Worm (Caenorhabditis elegans) whole organism, L1 larva: ENCODE results near the gene C53C11.2.

Experiments used
- blmp-1 ChIP-seq: fragments of 150-350 bp; optimal IDR thresholded peaks from 2 replicates; lab custom pipeline; 2014; ENCODE audit warnings: missing biosample characterization, missing genetic modification characterization
- ceh-8 ChIP-seq: fragments of 200-800 bp; sonication (Bioruptor generic); optimal IDR thresholded peaks from 2 replicates; lab custom pipeline; 2018; ENCODE audit warnings: mild to moderate bottlenecking, missing genetic modification characterization, moderate library complexity, missing compliant biosample characterization
- ceh-82 ChIP-seq, 3 experiments: fragments of 150-350 bp in 1 of 3; sonication (generic microtip) in 2 of 3; optimal IDR thresholded peaks; 2 replicates each; lab custom pipeline; 2014 to 2017; ENCODE audit warnings: missing biosample characterization in 3 of 3, missing genetic modification characterization in 3 of 3
- ceh-88 ChIP-seq: fragments of 200-800 bp; sonication (Bioruptor generic); IDR thresholded peaks from 2 replicates; pipeline ENCODE4 v1.3.6; 2022; ENCODE audit warnings: missing genetic modification characterization, missing compliant biosample characterization
- efl-1 ChIP-seq, 4 experiments: fragments of 150-350 bp; optimal IDR thresholded peaks in 3 of 4; peaks in 1 of 4; 1 replicate in 1 of 4; 2 replicates in 3 of 4; lab custom pipeline; 2014; ENCODE audit warnings: missing biosample characterization in 2 of 4, missing genetic modification characterization in 2 of 4, missing genetic modification reagents in 2 of 4
- elt-2 ChIP-seq: sonication (generic microtip); optimal IDR thresholded peaks from 2 replicates; lab custom pipeline; 2016; ENCODE audit warnings: missing genetic modification characterization, mild to moderate bottlenecking, inconsistent platforms, missing compliant biosample characterization, missing genetic modification reagents
- elt-3 ChIP-seq, 6 experiments: fragments of 150-350 bp in 1 of 6; sonication (generic microtip); optimal IDR thresholded peaks; 2 replicates each; lab custom pipeline; 2017 to 2018; ENCODE audit warnings: missing biosample characterization in 6 of 6, missing genetic modification characterization in 6 of 6, inconsistent platforms in 1 of 6
- grh-1 ChIP-seq: fragments of 200-800 bp; sonication (Bioruptor generic); IDR thresholded peaks from 2 replicates; pipeline ENCODE4 v1.3.6; 2022; ENCODE audit warnings: missing genetic modification reagents, missing genetic modification characterization, missing compliant biosample characterization
- lin-14 ChIP-seq: fragments of 200-800 bp; sonication (Bioruptor generic); optimal IDR thresholded peaks from 2 replicates; lab custom pipeline; 2018; ENCODE audit warnings: mild to moderate bottlenecking, missing genetic modification characterization, moderate library complexity, missing compliant biosample characterization
- lin-15B ChIP-seq: fragments of 150-350 bp; sonication (generic microtip); optimal IDR thresholded peaks from 3 replicates; lab custom pipeline; 2014; ENCODE audit warnings: missing biosample characterization, missing genetic modification characterization
- lin-35 ChIP-seq, 2 experiments: fragments of 150-350 bp; optimal IDR thresholded peaks; 2 replicates each; lab custom pipeline; 2014; ENCODE audit warnings: missing biosample characterization in 2 of 2, missing genetic modification characterization in 2 of 2, missing genetic modification reagents in 2 of 2
- lir-3 ChIP-seq: sonication (generic microtip); optimal IDR thresholded peaks from 2 replicates; lab custom pipeline; 2016; ENCODE audit warnings: mild to moderate bottlenecking, missing genetic modification characterization, moderate library complexity, missing compliant biosample characterization; ENCODE audit not compliant: poor library complexity
- mdl-1 ChIP-seq, 2 experiments: fragments of 150-350 bp; optimal IDR thresholded peaks; 2 replicates each; lab custom pipeline; 2014 to 2017; ENCODE audit warnings: missing biosample characterization in 2 of 2, missing genetic modification characterization in 2 of 2, inconsistent platforms in 1 of 2
- mep-1 ChIP-seq: fragments of 150-350 bp; optimal IDR thresholded peaks from 2 replicates; lab custom pipeline; 2014; ENCODE audit warnings: missing biosample characterization, missing genetic modification characterization
- nhr-11 ChIP-seq: fragments of 150-350 bp; optimal IDR thresholded peaks from 2 replicates; lab custom pipeline; 2014; ENCODE audit warnings: missing biosample characterization, missing genetic modification characterization
- nhr-20 ChIP-seq: sonication (generic microtip); optimal IDR thresholded peaks from 2 replicates; lab custom pipeline; 2016; ENCODE audit warnings: mild to moderate bottlenecking, missing genetic modification characterization, missing compliant biosample characterization
- nhr-237 ChIP-seq: fragments of 150-350 bp; optimal IDR thresholded peaks from 2 replicates; lab custom pipeline; 2014; ENCODE audit warnings: missing biosample characterization, missing genetic modification characterization
- nhr-71 ChIP-seq: sonication (generic microtip); optimal IDR thresholded peaks from 2 replicates; lab custom pipeline; 2016; ENCODE audit warnings: mild to moderate bottlenecking, missing genetic modification characterization, moderate library complexity, missing compliant biosample characterization
- nhr-85 ChIP-seq: sonication (generic microtip); peaks from one replicate; lab custom pipeline; 2016; ENCODE audit warnings: missing genetic modification characterization, inconsistent platforms, missing compliant biosample characterization
- pag-3 ChIP-seq: sonication (generic microtip); optimal IDR thresholded peaks from 2 replicates; lab custom pipeline; 2017; ENCODE audit warnings: missing genetic modification characterization, mild to moderate bottlenecking, missing compliant biosample characterization, antibody characterized with exemption, borderline replicate concordance; ENCODE audit not compliant: insufficient read depth
- rnt-1 ChIP-seq: sonication (generic microtip); optimal IDR thresholded peaks from 2 replicates; lab custom pipeline; 2016; ENCODE audit warnings: mild to moderate bottlenecking, missing genetic modification characterization, moderate library complexity, missing compliant biosample characterization
- snpc-4 ChIP-seq: fragments of 150-350 bp; optimal IDR thresholded peaks from 2 replicates; lab custom pipeline; 2014; ENCODE audit warnings: missing biosample characterization, missing genetic modification characterization
- snu-23 ChIP-seq: sonication (generic microtip); optimal IDR thresholded peaks from 2 replicates; lab custom pipeline; 2016; ENCODE audit warnings: missing genetic modification characterization, missing compliant biosample characterization
- unc-130 ChIP-seq: fragments of 150-350 bp; optimal IDR thresholded peaks from 2 replicates; lab custom pipeline; 2017; ENCODE audit warnings: missing biosample characterization, missing genetic modification characterization, inconsistent platforms
- xbp-1 ChIP-seq: sonication (generic microtip); optimal IDR thresholded peaks from 2 replicates; lab custom pipeline; 2016; ENCODE audit warnings: missing genetic modification characterization, missing compliant biosample characterization
- zag-1 ChIP-seq: fragments of 150-350 bp; optimal IDR thresholded peaks from 2 replicates; lab custom pipeline; 2014; ENCODE audit warnings: missing biosample characterization, missing genetic modification characterization

Gene C53C11.2

DNA sequence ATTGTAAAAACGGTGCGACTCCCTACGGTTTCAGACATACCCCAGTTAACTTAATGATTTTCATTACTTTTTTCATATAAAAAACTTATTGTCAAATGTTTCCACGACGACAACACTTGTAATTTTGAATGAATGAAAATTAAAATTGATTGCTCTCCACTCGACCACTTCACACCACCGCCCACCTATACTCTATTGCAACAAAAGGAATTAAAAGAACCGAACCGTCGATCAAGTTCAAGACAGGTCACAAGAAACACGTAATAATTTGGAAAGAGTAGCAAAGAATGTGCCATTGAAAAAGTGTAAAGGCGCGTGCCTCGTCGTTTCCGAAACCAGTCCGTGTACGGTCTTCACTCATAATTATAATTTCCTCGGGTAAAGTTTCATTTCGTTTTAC lies 26.1 kb downstream of the C53C11.2 start, which contains the start of gene F10D7.11:
TSS of gene F10D7.11 (plus strand) at position 301 of the 400 bp plus-strand sequence.
- TF ChIP-seq nhr-85 (tag; lab: Kevin White, UChicago) (peak; percentile 27), elt-3 (tag; optimal IDR thresholded peaks at IDR 0.05; lab: Kevin White, UChicago) (no peak), grh-1 (0 out of 2 replicates have a peak, but pooled peaks have one; percentile 40)
- TF ChIP-seq, all 84 proteins: peak for 2

DNA sequence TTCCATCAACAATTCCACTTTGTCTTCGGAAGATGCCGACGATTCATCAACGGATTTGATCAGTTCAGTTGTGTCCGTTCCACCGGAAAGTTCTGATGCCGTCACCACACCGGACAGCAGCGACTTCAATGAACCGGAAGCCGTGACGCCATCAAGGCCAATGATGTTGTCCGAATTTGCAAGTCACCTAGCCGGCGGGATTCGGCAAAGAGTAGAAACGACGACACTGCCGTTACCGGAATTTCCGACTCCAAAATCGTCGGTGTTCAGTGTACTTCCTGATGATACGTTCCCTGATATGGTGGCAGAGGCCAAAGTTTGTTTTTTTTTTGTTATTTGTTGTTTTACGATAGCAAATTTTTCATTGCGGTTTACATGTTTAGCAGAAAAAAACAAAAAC lies 27.1 kb downstream of the C53C11.2 start:
- TF ChIP-seq nhr-85 (tag; lab: Kevin White, UChicago) (peak; percentile 47), rnt-1 (tag; lab: Kevin White, UChicago) (no peak)

DNA sequence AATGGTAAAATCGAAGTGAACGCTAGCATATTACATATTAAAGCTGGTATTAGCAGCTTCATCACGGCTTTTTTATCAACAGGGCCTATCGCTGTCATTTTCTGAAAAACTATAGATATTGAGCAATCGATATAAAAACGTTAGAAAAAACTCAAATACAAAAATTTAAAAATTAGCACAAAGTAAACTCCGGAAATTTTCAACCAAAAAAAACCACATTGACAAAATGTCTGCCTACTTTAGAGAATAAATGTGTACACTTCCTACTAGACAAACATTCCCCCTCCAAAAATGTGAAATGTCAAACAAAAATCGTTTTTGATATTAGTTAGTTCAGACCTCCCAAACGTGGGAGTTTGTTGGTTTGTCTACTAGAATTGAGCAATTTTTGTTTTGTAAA lies 32.1 kb downstream of the C53C11.2 start, which contains the start of gene mfsd-10:
TSS of gene mfsd-10 (minus strand) at position 101 of the 400 bp plus-strand sequence.
- no peak for TF ChIP-seq elt-3 (tag; optimal IDR thresholded peaks at IDR 0.05; lab: Kevin White, UChicago)

DNA sequence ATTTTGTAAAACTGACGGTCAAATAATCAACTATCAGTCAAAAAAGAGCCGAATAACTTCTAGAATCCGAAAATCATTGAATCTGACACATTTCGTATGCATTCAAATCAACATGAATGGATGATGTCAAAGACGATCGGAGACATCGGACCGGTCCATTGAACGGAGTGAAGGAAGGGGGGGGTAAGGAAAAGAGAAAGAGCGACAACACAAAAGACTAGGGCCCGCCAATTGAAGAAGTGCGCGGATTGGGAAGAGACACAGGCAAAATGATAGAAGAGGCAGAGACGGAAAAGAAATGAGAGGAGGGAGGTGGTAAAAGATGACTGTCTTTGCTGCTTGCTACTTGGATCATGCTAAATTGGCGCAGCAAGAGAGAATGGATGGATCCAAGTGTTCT lies 33.1 kb downstream of the C53C11.2 start:
- peak; percentile 40 for TF ChIP-seq lin-14
- TF ChIP-seq ceh-8 (GFP tag; lab: Kevin White, UChicago), result no peak
- peak; percentile 43 for TF ChIP-seq mep-1 (tag; lab: Kevin White, UChicago)
- peak; percentile 55 for TF ChIP-seq blmp-1 (tag; lab: Kevin White, UChicago)
- TF ChIP-seq ceh-88, result no peak
- no peak for TF ChIP-seq mdl-1 (tag; optimal IDR thresholded peaks at IDR 0.05; lab: Kevin White, UChicago)
- TF ChIP-seq nhr-85 (tag; lab: Kevin White, UChicago), result no peak
- TF ChIP-seq nhr-20 (tag; lab: Kevin White, UChicago), result peak; percentile 1
- TF ChIP-seq nhr-11 (tag; lab: Kevin White, UChicago), result no peak
- no peak for TF ChIP-seq xbp-1
- peak in 1 of 3 experiments; percentile 14 for TF ChIP-seq ceh-82 (tag; optimal IDR thresholded peaks at IDR 0.05; lab: Kevin White, UChicago)
- no peak for TF ChIP-seq lir-3
- peak; percentile 5 for TF ChIP-seq snu-23

DNA sequence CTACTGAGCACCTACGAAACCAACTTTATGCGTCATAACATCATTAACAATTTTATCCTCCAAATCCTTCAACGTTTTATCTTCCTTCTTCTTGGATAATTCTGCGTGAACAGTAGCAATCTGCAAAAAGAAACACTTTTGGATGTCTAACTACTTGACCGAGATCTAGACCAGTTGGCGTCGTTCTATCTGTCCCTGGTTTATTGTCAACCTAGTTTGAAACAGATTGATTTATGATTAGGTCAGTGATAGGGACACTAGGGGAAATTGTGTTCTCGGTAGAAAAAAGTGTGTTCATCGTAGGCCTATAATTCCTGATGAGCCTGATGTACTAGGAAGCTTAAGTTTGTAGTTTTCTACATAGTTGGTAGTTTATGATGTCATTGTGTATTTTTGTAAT lies 37.5 kb downstream of the C53C11.2 start:
- no peak for TF ChIP-seq nhr-237 (tag; lab: Kevin White, UChicago)
- TF ChIP-seq elt-3 (tag; optimal IDR thresholded peaks at IDR 0.05; lab: Kevin White, UChicago), result peak in 1 of 6 experiments; percentile 43
- TF ChIP-seq pag-3 (tag; lab: Kevin White, UChicago), result no peak
- no peak for TF ChIP-seq nhr-71
- TF ChIP-seq unc-130, result no peak
- no peak for TF ChIP-seq zag-1
- no peak for TF ChIP-seq lin-35 (GFP tag; optimal IDR thresholded peaks at IDR 0.05; lab: Kevin White, UChicago)
- TF ChIP-seq lir-3, result no peak
- peak; percentile 69 for TF ChIP-seq blmp-1 (tag; lab: Kevin White, UChicago)
- TF ChIP-seq snu-23, result no peak

DNA sequence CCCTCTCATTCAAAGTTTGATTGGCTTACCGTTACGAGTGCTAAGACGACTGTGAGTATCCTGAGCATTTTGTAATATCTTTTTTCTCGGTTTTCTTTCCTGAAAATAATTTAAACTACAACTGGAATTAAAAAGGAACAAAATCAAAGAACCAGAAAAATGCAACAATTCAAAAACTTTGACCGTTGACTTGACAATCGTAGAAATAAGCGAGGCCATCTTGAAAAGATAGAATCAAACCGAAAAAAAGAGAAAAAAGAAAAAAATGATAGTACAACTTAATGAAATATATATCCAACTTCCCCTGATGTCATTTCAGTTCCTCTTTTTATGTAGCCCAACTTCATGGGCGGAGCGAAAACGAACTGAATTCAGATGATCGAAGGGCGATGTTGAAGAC lies 38.1 kb downstream of the C53C11.2 start, which contains the start of gene F10D7.3:
TSS of gene F10D7.3 (minus strand) at position 101 of the 400 bp plus-strand sequence.
- no peak for TF ChIP-seq efl-1 (optimal IDR thresholded peaks at IDR 0.05; lab: Kevin White, UChicago)
- peak in 1 of 2 experiments; percentile 35 for TF ChIP-seq efl-1 (GFP tag; optimal IDR thresholded peaks at IDR 0.05 in 1 of 2; lab: Kevin White, UChicago)
- no peak for TF ChIP-seq mep-1 (tag; lab: Kevin White, UChicago)

DNA sequence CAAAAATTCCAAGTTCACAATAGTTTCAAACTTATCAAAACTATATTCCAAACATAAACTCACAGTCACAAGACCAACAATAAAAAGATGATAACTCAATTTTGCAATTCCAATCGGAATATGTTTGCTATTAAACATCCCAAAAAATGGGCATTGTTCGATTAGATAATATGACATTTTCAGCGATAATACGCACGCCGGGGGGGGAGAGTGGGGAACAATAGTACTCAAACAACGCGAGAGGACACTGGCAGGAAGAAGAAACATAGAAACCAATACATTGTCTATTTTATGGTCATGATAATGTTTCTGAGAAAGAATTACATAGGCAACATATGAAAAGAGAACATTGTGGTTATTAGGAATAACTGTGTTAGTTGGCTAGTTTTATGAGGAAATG lies 39.4 kb downstream of the C53C11.2 start:
- TF ChIP-seq snpc-4 (tag; lab: Kevin White, UChicago), result no peak
- no peak for TF ChIP-seq lin-15B (tag; lab: Kevin White, UChicago)
- peak; percentile 4 for TF ChIP-seq lin-14
- TF ChIP-seq elt-2 (tag; lab: Kevin White, UChicago), result peak; percentile 63

DNA sequence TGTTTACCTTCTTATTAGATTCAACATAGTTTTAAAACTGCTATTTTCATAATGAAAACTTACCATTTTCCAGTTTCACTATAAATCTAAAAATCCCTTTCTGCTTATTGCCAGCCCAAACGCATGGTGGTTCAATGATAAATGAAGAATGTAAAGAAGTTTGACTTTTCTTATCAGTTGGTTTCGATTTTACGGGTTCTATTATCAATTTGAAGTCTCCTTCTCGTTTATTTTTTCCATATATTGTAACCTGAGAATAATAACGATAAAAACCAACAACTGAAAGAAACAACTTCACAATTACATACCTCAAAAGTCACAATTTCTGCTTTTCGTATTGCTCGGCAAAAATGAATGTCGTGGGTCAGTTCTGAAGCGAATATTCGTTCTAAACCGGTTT lies 42.6 kb downstream of the C53C11.2 start:
- TF ChIP-seq elt-2 (tag; lab: Kevin White, UChicago), result peak; percentile 59
- TF ChIP-seq zag-1, result no peak
- TF ChIP-seq, all 84 proteins: peak for 1
